Fruit fly (Drosophila melanogaster) whole organism, embryonic: ENCODE data around the gene CG5359.

Source experiments
- C15 ChIP-seq: fragments of 200-800 bp; sonication (Bioruptor generic); IDR thresholded peaks from 3 replicates; pipeline ENCODE4 v1.3.6; 2022; ENCODE audit warnings: missing biosample characterization, missing genetic modification characterization
- CG10274 ChIP-seq: fragments of 200-800 bp; sonication (Bioruptor generic); optimal IDR thresholded peaks from 3 replicates; lab custom pipeline; 2017; ENCODE audit warnings: missing biosample characterization, mild to moderate bottlenecking, missing genetic modification characterization
- CG10979 ChIP-seq: fragments of 200-800 bp; sonication (Bioruptor generic); optimal IDR thresholded peaks from 2 replicates; lab custom pipeline; 2018; ENCODE audit warnings: missing biosample characterization, mild to moderate bottlenecking, missing genetic modification characterization, moderate library complexity
- CG1233 ChIP-seq: fragments of 200-800 bp; sonication (Bioruptor generic); optimal IDR thresholded peaks from 4 replicates; lab custom pipeline; 2018; ENCODE audit warnings: missing biosample characterization, mild to moderate bottlenecking, missing genetic modification characterization
- CG12744 ChIP-seq: fragments of 200-800 bp; sonication (Bioruptor generic); optimal IDR thresholded peaks from 2 replicates; lab custom pipeline; 2016; ENCODE audit warnings: missing biosample characterization, missing genetic modification characterization
- CG13296 ChIP-seq: fragments of 200-800 bp; sonication (Bioruptor generic); optimal IDR thresholded peaks from 3 replicates; lab custom pipeline; 2018; ENCODE audit warnings: missing biosample characterization, mild to moderate bottlenecking, missing genetic modification characterization
- CG14050 ChIP-seq: fragments of 200-800 bp; sonication (Bioruptor generic); IDR thresholded peaks from 3 replicates; pipeline ENCODE4 v1.3.6; 2022; ENCODE audit warnings: missing biosample characterization, missing genetic modification characterization
- CG15011 ChIP-seq: fragments of 200-800 bp; sonication (Bioruptor generic); optimal IDR thresholded peaks from 3 replicates; lab custom pipeline; 2018; ENCODE audit warnings: missing biosample characterization, mild to moderate bottlenecking, missing genetic modification characterization
- CG16863 ChIP-seq: fragments of 200-800 bp; sonication (Bioruptor generic); optimal IDR thresholded peaks from 3 replicates; lab custom pipeline; 2016; ENCODE audit warnings: missing biosample characterization, missing genetic modification characterization
- CG17361 ChIP-seq: fragments of 200-800 bp; sonication (Bioruptor generic); IDR thresholded peaks from 3 replicates; pipeline ENCODE4 v1.3.6; 2022; ENCODE audit warnings: missing biosample characterization, missing genetic modification characterization
- CG18619 ChIP-seq: fragments of 200-800 bp; sonication (Bioruptor generic); optimal IDR thresholded peaks from 3 replicates; lab custom pipeline; 2017; ENCODE audit warnings: missing biosample characterization, mild to moderate bottlenecking, missing genetic modification characterization
- CG2120 ChIP-seq: fragments of 200-800 bp; sonication (Bioruptor generic); optimal IDR thresholded peaks from 3 replicates; lab custom pipeline; 2016; ENCODE audit warnings: missing biosample characterization, missing genetic modification characterization
- CG6683 ChIP-seq: fragments of 200-800 bp; sonication (Bioruptor generic); optimal IDR thresholded peaks from 2 replicates; lab custom pipeline; 2017; ENCODE audit warnings: missing biosample characterization, mild to moderate bottlenecking, missing genetic modification characterization, missing genetic modification reagents
- CG7963 ChIP-seq: fragments of 200-800 bp; sonication (Bioruptor generic); IDR thresholded peaks from 3 replicates; pipeline ENCODE4 v1.3.6; 2022; ENCODE audit warnings: missing biosample characterization, missing genetic modification characterization; ENCODE audit not compliant: partially characterized antibody
- CG7987 ChIP-seq: fragments of 200-800 bp; sonication (Bioruptor generic); optimal IDR thresholded peaks from 2 replicates; lab custom pipeline; 2018; ENCODE audit warnings: missing biosample characterization, mild to moderate bottlenecking, missing genetic modification characterization, moderate library complexity
- CG8290 ChIP-seq, 3 experiments: fragments of 200-800 bp; sonication (Bioruptor generic); optimal IDR thresholded peaks; 2 replicates each; lab custom pipeline; 2016 to 2019; ENCODE audit warnings: missing biosample characterization in 3 of 3, missing genetic modification characterization in 3 of 3, mild to moderate bottlenecking in 2 of 3, moderate library complexity in 1 of 3
- CG9437 ChIP-seq: fragments of 200-800 bp; sonication (Bioruptor generic); optimal IDR thresholded peaks from 2 replicates; lab custom pipeline; 2018; ENCODE audit warnings: missing biosample characterization, mild to moderate bottlenecking, missing genetic modification characterization
- CG9609 ChIP-seq: fragments of 200-800 bp; sonication (Bioruptor generic); optimal IDR thresholded peaks from 3 replicates; lab custom pipeline; 2016; ENCODE audit warnings: missing biosample characterization, missing genetic modification characterization
- Dek ChIP-seq: fragments of 200-800 bp; sonication (Bioruptor generic); optimal IDR thresholded peaks from 3 replicates; lab custom pipeline; 2019; ENCODE audit warnings: missing biosample characterization, mild to moderate bottlenecking, missing genetic modification characterization, moderate library complexity
- Dfd ChIP-seq, 2 experiments: fragments of >200 bp; optimal IDR thresholded peaks; 2 replicates each; lab custom pipeline; 2017; ENCODE audit warnings: missing biosample characterization in 2 of 2, missing genetic modification characterization in 2 of 2
- Dref ChIP-seq: fragments of 200-800 bp; sonication (Bioruptor generic); IDR thresholded peaks from 2 replicates; pipeline ENCODE4 v1.3.6; 2022; ENCODE audit warnings: missing biosample characterization, missing genetic modification characterization
- Ets97D ChIP-seq: fragments of 200-800 bp; sonication (Bioruptor generic); optimal IDR thresholded peaks from 3 replicates; lab custom pipeline; 2016; ENCODE audit warnings: missing biosample characterization, missing genetic modification characterization
- Fer2 ChIP-seq: fragments of 200-800 bp; sonication (Bioruptor generic); optimal IDR thresholded peaks from 2 replicates; lab custom pipeline; 2018; ENCODE audit warnings: missing biosample characterization, mild to moderate bottlenecking, missing genetic modification characterization, moderate library complexity
- HLHmδ ChIP-seq: fragments of 200-800 bp; sonication (Bioruptor generic); optimal IDR thresholded peaks from 2 replicates; lab custom pipeline; 2018; ENCODE audit warnings: missing biosample characterization, mild to moderate bottlenecking, missing genetic modification characterization, moderate library complexity
- Hand ChIP-seq: fragments of 200-800 bp; sonication (Bioruptor generic); optimal IDR thresholded peaks from 2 replicates; lab custom pipeline; 2017; ENCODE audit warnings: mild to moderate bottlenecking, missing biosample characterization, missing genetic modification reagents, missing genetic modification characterization
- Hsf ChIP-seq: fragments of 200-800 bp; sonication (Bioruptor generic); optimal IDR thresholded peaks from 3 replicates; lab custom pipeline; 2016; ENCODE audit warnings: missing biosample characterization, missing genetic modification characterization
- NFAT ChIP-seq: fragments of 200-800 bp; sonication (Bioruptor generic); IDR thresholded peaks from 2 replicates; pipeline ENCODE4 v1.3.6; 2022; ENCODE audit warnings: missing biosample characterization, missing genetic modification characterization
- NK7.1 ChIP-seq: fragments of 200-800 bp; sonication (Bioruptor generic); optimal IDR thresholded peaks from 3 replicates; lab custom pipeline; 2016; ENCODE audit warnings: missing biosample characterization, missing genetic modification characterization
- Neu2 ChIP-seq: fragments of 200-800 bp; sonication (Bioruptor generic); optimal IDR thresholded peaks from 3 replicates; lab custom pipeline; 2016; ENCODE audit warnings: missing biosample characterization, missing genetic modification characterization, borderline replicate concordance
- Ptx1 ChIP-seq: fragments of 200-800 bp; sonication (Bioruptor generic); IDR thresholded peaks from 2 replicates; pipeline ENCODE4 v1.3.6; 2022; ENCODE audit warnings: missing biosample characterization, missing genetic modification characterization
- Ssrp ChIP-seq: fragments of 200-800 bp; sonication (Bioruptor generic); optimal IDR thresholded peaks from 2 replicates; lab custom pipeline; 2018; ENCODE audit warnings: missing biosample characterization, mild to moderate bottlenecking, missing genetic modification characterization, moderate library complexity
- aop ChIP-seq: fragments of 200-800 bp; sonication (Bioruptor generic); IDR thresholded peaks from 2 replicates; pipeline ENCODE4 v1.3.6; 2022; ENCODE audit warnings: missing biosample characterization, missing genetic modification characterization
- bigmax ChIP-seq: fragments of 200-800 bp; sonication (Bioruptor generic); optimal IDR thresholded peaks from 2 replicates; lab custom pipeline; 2018; ENCODE audit warnings: missing biosample characterization, mild to moderate bottlenecking, missing genetic modification characterization
- en ChIP-seq: fragments of 200-800 bp; sonication (Bioruptor generic); optimal IDR thresholded peaks from 2 replicates; lab custom pipeline; 2016; ENCODE audit warnings: missing biosample characterization, missing genetic modification characterization
- fd3F ChIP-seq: fragments of 200-800 bp; sonication (Bioruptor generic); optimal IDR thresholded peaks from 2 replicates; lab custom pipeline; 2018; ENCODE audit warnings: missing biosample characterization, mild to moderate bottlenecking, missing genetic modification characterization, moderate library complexity
- fu2 ChIP-seq: fragments of 200-800 bp; sonication (Bioruptor generic); optimal IDR thresholded peaks from 2 replicates; lab custom pipeline; 2016; ENCODE audit warnings: missing biosample characterization, missing genetic modification characterization
- gt ChIP-seq: fragments of 200-800 bp; sonication (Bioruptor generic); IDR thresholded peaks from 2 replicates; pipeline ENCODE4 v1.3.6; 2022; ENCODE audit warnings: missing biosample characterization, missing genetic modification characterization
- ham ChIP-seq: fragments of 200-800 bp; sonication (Bioruptor generic); IDR thresholded peaks from 2 replicates; pipeline ENCODE4 v1.3.6; 2022; ENCODE audit warnings: missing biosample characterization, missing genetic modification characterization
- kay ChIP-seq: fragments of 200-800 bp; sonication (Bioruptor generic); optimal IDR thresholded peaks from 2 replicates; lab custom pipeline; 2016; ENCODE audit warnings: missing biosample characterization, missing genetic modification characterization
- klu ChIP-seq: fragments of 200-800 bp; sonication (Bioruptor generic); IDR thresholded peaks from 2 replicates; pipeline ENCODE4 v1.3.6; 2022; ENCODE audit warnings: missing biosample characterization, missing genetic modification characterization
- lab ChIP-seq: fragments of 200-800 bp; sonication (Bioruptor generic); optimal IDR thresholded peaks from 3 replicates; lab custom pipeline; 2017; ENCODE audit warnings: missing biosample characterization, missing genetic modification characterization, mild to moderate bottlenecking, moderate library complexity, missing genetic modification reagents
- lmd ChIP-seq: fragments of 200-800 bp; sonication (Bioruptor generic); IDR thresholded peaks from 2 replicates; pipeline ENCODE4 v1.3.6; 2022; ENCODE audit warnings: missing biosample characterization, missing genetic modification characterization
- nmo ChIP-seq: fragments of 200-800 bp; sonication (Bioruptor generic); optimal IDR thresholded peaks from 2 replicates; lab custom pipeline; 2018; ENCODE audit warnings: missing biosample characterization, mild to moderate bottlenecking, missing genetic modification characterization, moderate library complexity
- pnt ChIP-seq: fragments of 200-800 bp; sonication (Bioruptor generic); optimal IDR thresholded peaks from 3 replicates; lab custom pipeline; 2016; ENCODE audit warnings: missing biosample characterization, missing genetic modification characterization
- prd ChIP-seq, 3 experiments: fragments of >200 bp in 2 of 3; fragments of 200-800 bp in 1 of 3; sonication (Bioruptor generic) in 1 of 3; optimal IDR thresholded peaks in 2 of 3; IDR thresholded peaks in 1 of 3; 2 replicates in 2 of 3; 3 replicates in 1 of 3; pipeline versions ENCODE4 v1.3.6 to Lab custom; 2017 to 2022; ENCODE audit warnings: missing biosample characterization in 1 of 3, missing genetic modification characterization in 1 of 3
- schlank ChIP-seq: fragments of 200-800 bp; sonication (Bioruptor generic); optimal IDR thresholded peaks from 2 replicates; lab custom pipeline; 2018; ENCODE audit warnings: missing biosample characterization, mild to moderate bottlenecking, missing genetic modification characterization
- sens-2 ChIP-seq: fragments of 200-800 bp; sonication (Bioruptor generic); IDR thresholded peaks from 2 replicates; pipeline ENCODE4 v1.3.6; 2022; ENCODE audit warnings: missing biosample characterization, missing genetic modification characterization
- sug ChIP-seq: fragments of 200-800 bp; optimal IDR thresholded peaks from 2 replicates; lab custom pipeline; 2019; ENCODE audit warnings: missing biosample characterization, mild to moderate bottlenecking, missing genetic modification characterization, moderate library complexity

The CG5359 gene

DNA sequence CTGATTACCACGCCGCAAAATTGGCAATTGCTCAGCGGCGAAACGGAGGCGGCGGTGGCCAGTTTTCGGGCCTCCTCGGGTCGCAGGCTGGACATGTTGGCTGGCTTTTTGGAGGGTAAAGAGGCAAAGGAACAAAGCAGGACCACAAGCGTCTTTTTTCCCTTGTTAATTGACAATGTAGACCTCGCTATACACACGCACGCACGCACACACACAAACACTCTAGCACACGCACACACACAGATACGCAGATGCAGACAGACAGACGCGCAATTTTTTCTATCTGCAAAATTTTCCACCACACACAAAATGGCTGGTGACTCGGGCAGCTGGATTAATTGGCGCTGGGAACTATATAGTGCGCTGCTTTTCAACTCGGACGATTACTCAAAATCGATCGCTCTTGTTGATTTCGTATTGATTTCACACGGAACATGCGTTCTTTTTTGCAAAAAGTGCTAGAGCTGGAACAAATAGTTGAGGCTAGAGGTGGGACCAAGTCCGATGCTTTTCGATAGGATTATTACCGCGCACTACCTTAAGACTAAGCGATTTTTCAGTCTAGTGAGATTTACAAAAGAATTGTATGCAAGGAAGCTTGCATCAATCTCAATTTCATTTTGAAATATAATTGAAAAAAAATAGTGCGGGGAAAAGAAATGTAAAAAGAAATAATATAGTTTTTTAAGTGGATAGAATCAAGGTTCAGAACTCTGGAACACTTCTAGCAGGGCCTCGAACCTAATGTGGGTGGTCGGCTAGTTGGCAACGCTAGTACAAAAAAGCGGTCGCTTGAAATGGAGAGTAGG is 15.3 kb downstream of the CG5359 start, which contains the start of gene Art4 (continued):
- peak; percentile 42 for TF ChIP-seq Ptx1 (GFP tag; lab: Robert Waterston, UW)
- no peak for TF ChIP-seq en (GFP tag; lab: Kevin White, UChicago)
- TF ChIP-seq prd (optimal IDR thresholded peaks at IDR 0.05; lab: Kevin White, UChicago) = no peak
- TF ChIP-seq prd (GFP tag; IDR thresholded peaks at IDR 0.05; lab: Robert Waterston, UW) = peak; percentile 40; the same call in 2 of the 3 replicates
- TF ChIP-seq kay (GFP tag; lab: Kevin White, UChicago) = no peak
- no peak for TF ChIP-seq CG18619
- TF ChIP-seq CG15011 (GFP tag; lab: Kevin White, UChicago) = no peak
- no peak for TF ChIP-seq Hand
- TF ChIP-seq aop = no peak
- TF ChIP-seq lmd (GFP tag; lab: Robert Waterston, UW) = no peak
- TF ChIP-seq CG13296 (GFP tag; lab: Kevin White, UChicago) = no peak
- TF ChIP-seq lab (GFP tag; lab: Kevin White, UChicago) = peak; percentile 49
- TF ChIP-seq CG17361 (GFP tag; lab: Robert Waterston, UW) = no peak; the same call in none of the 3 replicates
- no peak for TF ChIP-seq HLHmδ
- no peak for TF ChIP-seq CG6683
- peak; percentile 53 for TF ChIP-seq nmo (GFP tag; lab: Kevin White, UChicago)
- peak; percentile 14 for TF ChIP-seq fu2 (GFP tag; lab: Kevin White, UChicago)
- TF ChIP-seq Ets97D (GFP tag; lab: Kevin White, UChicago) = peak; percentile 36
- peak; percentile 10 for TF ChIP-seq CG10979 (tag; lab: Kevin White, UChicago)
- no peak for TF ChIP-seq bigmax (GFP tag; lab: Kevin White, UChicago)
- TF ChIP-seq Ssrp (tag; lab: Kevin White, UChicago) = peak; percentile 17
- TF ChIP-seq CG9437 (GFP tag; lab: Kevin White, UChicago) = no peak
- TF ChIP-seq schlank = no peak
- no peak for TF ChIP-seq fd3F (GFP tag; lab: Kevin White, UChicago)
- no peak for TF ChIP-seq Neu2 (GFP tag; lab: Kevin White, UChicago)
- TF ChIP-seq Dek (tag; lab: Kevin White, UChicago) = peak; percentile 41
- TF ChIP-seq Hsf (GFP tag; lab: Kevin White, UChicago) = peak; percentile 1
- peak; percentile 70 for TF ChIP-seq sug (tag; lab: Kevin White, UChicago)
- no peak for TF ChIP-seq CG14050 (GFP tag; lab: Robert Waterston, UW)
- TF ChIP-seq C15 (GFP tag; lab: Robert Waterston, UW) = no peak
- TF ChIP-seq CG9609 (GFP tag; lab: Kevin White, UChicago) = no peak
- TF ChIP-seq Dref (GFP tag; lab: Robert Waterston, UW) = peak; percentile 52
- no peak for TF ChIP-seq CG1233
- TF ChIP-seq CG7987 (GFP tag; lab: Kevin White, UChicago) = no peak
- no peak for TF ChIP-seq CG12744 (GFP tag; lab: Kevin White, UChicago)
- peak; percentile 16 for TF ChIP-seq CG16863
- TF ChIP-seq CG10274 (GFP tag; lab: Kevin White, UChicago) = no peak
- TF ChIP-seq NFAT (GFP tag; lab: Robert Waterston, UW) = peak; percentile 37; the same call in 1 of the 2 replicates
- no peak for TF ChIP-seq gt (GFP tag; lab: Robert Waterston, UW)
- TF ChIP-seq sens-2 (GFP tag; lab: Robert Waterston, UW) = no peak
- TF ChIP-seq Fer2 (tag; lab: Kevin White, UChicago) = no peak
- TF ChIP-seq CG7963 = no peak
- TF ChIP-seq CG8290 (GFP tag; optimal IDR thresholded peaks at IDR 0.05; lab: Kevin White, UChicago) = peak; percentile 46
- TF ChIP-seq CG8290 (tag; optimal IDR thresholded peaks at IDR 0.05; lab: Kevin White, UChicago) = no peak
- TF ChIP-seq pnt = peak; percentile 16
- TF ChIP-seq Dfd (GFP tag; optimal IDR thresholded peaks at IDR 0.05; lab: Kevin White, UChicago) = peak in 1 of 2 experiments; percentile 61
- TF ChIP-seq klu (GFP tag; lab: Robert Waterston, UW) = peak; percentile 46; the same call in 1 of the 2 replicates
- TF ChIP-seq CG2120 (GFP tag; lab: Kevin White, UChicago) = peak; percentile 70
- no peak for TF ChIP-seq ham (GFP tag; lab: Robert Waterston, UW)
- TF ChIP-seq NK7.1 (GFP tag; lab: Kevin White, UChicago) = no peak
